Worm (Caenorhabditis elegans): Measurements from ENCODE around the gene egrh-3.

egrh-3 gene

DNA sequence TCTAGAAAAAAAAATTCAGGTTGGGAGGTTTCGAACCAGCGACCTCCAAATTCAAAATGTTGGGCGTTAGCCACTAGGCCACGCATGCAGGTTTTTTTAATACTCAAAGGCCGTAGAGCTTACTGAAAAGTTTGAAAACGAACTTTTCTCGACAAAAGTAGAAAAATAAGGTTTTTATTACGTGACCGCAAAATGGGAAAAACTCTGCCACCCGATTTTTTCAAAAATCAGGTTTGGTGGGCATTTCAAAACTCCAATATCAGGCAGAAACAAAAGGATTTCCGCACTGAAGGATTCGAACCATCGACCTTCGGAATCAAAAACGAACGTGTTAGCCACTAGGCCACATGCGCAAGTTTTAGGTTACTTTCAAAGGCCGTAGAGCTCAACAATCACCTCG lies 29.8 kb downstream of the egrh-3 start (continued):
- TF ChIP-seq F39B2.1 (GFP tag; IDR thresholded peaks at IDR 0.05) (no peak), Y53F4B.3 (GFP tag; IDR thresholded peaks at IDR 0.05) (no peak), C17E4.6 (GFP tag; IDR thresholded peaks at IDR 0.05) (no peak), tbx-9 (tag; optimal IDR thresholded peaks at IDR 0.05; ENCODE audit: borderline replicate concordance) (no peak), lir-1 (GFP tag; conservative IDR thresholded peaks at IDR 0.05) (no peak), nhr-179 (tag; optimal IDR thresholded peaks at IDR 0.05) (no peak), rec-8 (tag; optimal IDR thresholded peaks at IDR 0.05) (peak in 1 of 2 experiments; percentile 47), hrde-1 (tag; optimal IDR thresholded peaks at IDR 0.05; ENCODE audit: borderline replicate concordance) (no peak), rpc-1 (optimal IDR thresholded peaks at IDR 0.05) (peak; percentile 71), rpc-1 (tag; optimal IDR thresholded peaks at IDR 0.05) (peak; percentile 94), madf-8 (GFP tag; conservative IDR thresholded peaks at IDR 0.05) (no peak), ceh-40 (GFP tag; IDR thresholded peaks at IDR 0.05) (no peak), pbrm-1 (GFP tag; IDR thresholded peaks at IDR 0.05) (0 out of 2 replicates have a peak, but pooled peaks have one; percentile 49), xnd-1 (tag; optimal IDR thresholded peaks at IDR 0.05) (peak; percentile 7), nfyb-1 (GFP tag; IDR thresholded peaks at IDR 0.05) (no peak), B0019.2 (GFP tag; conservative IDR thresholded peaks at IDR 0.05) (no peak), lag-1 (GFP tag; IDR thresholded peaks at IDR 0.05) (no peak), aptf-2 (GFP tag; conservative IDR thresholded peaks at IDR 0.05) (no peak), B0261.1 (tag; optimal IDR thresholded peaks at IDR 0.05) (peak; percentile 93), gei-17 (GFP tag; optimal IDR thresholded peaks at IDR 0.05) (no peak), rcor-1 (GFP tag; IDR thresholded peaks at IDR 0.05) (no peak), mcd-1 (GFP tag; IDR thresholded peaks at IDR 0.05) (no peak), F10E7.11 (tag; optimal IDR thresholded peaks at IDR 0.05) (no peak), attf-5 (GFP tag; optimal IDR thresholded peaks at IDR 0.05) (peak; percentile 32), akir-1 (GFP tag; optimal IDR thresholded peaks at IDR 0.05) (no peak), somi-1 (GFP tag; optimal IDR thresholded peaks at IDR 0.05) (no peak), ztf-18 (tag; optimal IDR thresholded peaks at IDR 0.05) (peak; percentile 74), zim-3 (tag; optimal IDR thresholded peaks at IDR 0.05) (no peak), bed-2 (GFP tag; IDR thresholded peaks at IDR 0.05) (no peak), pha-4 (tag; optimal IDR thresholded peaks at IDR 0.05) (no peak), nhr-27 (tag; optimal IDR thresholded peaks at IDR 0.05) (no peak), ztf-28 (GFP tag; IDR thresholded peaks at IDR 0.05) (no peak), lin-26 (GFP tag; IDR thresholded peaks at IDR 0.05) (peak; percentile 75), unc-130 (GFP tag; optimal IDR thresholded peaks at IDR 0.05) (no peak), aptf-3 (GFP tag; IDR thresholded peaks at IDR 0.05) (no peak), hlh-12 (tag; optimal IDR thresholded peaks at IDR 0.05) (no peak), nhr-80 (tag; optimal IDR thresholded peaks at IDR 0.05) (no peak), let-607 (tag; optimal IDR thresholded peaks at IDR 0.05) (peak in 1 of 2 experiments; percentile 2), mel-28 (tag; optimal IDR thresholded peaks at IDR 0.05; ENCODE audit: borderline replicate concordance) (no peak), F57C9.4 (tag; optimal IDR thresholded peaks at IDR 0.05) (no peak), lin-40 (tag; optimal IDR thresholded peaks at IDR 0.05) (no peak), snpc-4 (GFP tag; optimal IDR thresholded peaks at IDR 0.05) (no peak), snpc-4 (tag; optimal IDR thresholded peaks at IDR 0.05) (peak in 2 of 4 experiments; percentile 28 to 33), sptf-2 (GFP tag; optimal IDR thresholded peaks at IDR 0.05) (no peak), K12H6.12 (tag; optimal IDR thresholded peaks at IDR 0.05) (no peak), tbp1 (GFP tag; optimal IDR thresholded peaks at IDR 0.05) (peak; percentile 93), him-1 (tag; optimal IDR thresholded peaks at IDR 0.05) (peak; percentile 49), ccch-3 (GFP tag; optimal IDR thresholded peaks at IDR 0.05) (no peak), ama-1 (optimal IDR thresholded peaks at IDR 0.05) (no peak), ama-1 (GFP tag; optimal IDR thresholded peaks at IDR 0.05) (peak in 1 of 2 experiments; percentile 49)

Measured in whole organism, young adult.